Fruit fly (Drosophila melanogaster): ENCODE data around the gene Or67a.
A peak's percentile ranks its signal among the peaks of the same experiment; 100 is the strongest.

The Or67a gene

DNA sequence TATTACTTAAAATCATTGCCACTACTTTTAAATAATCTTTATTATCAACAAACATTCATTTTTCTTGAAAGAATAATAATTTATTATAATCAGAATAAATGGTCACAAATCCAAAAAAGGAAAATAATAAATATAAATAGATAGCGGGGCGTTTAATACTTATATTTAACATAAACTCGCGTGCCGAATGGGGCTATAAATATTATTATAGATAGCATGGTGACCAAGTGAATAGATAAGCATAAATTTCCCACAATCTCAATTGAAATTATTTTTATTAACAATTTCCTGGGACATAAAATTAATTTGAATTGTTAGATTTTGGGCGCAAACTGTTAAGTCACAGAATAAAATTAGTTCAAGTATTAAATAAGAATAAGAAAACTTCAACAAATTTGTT lies 22.4 kb upstream of the Or67a start:
- TF ChIP-seq CG6792 (GFP tag; optimal IDR thresholded peaks at IDR 0.05) (no peak), acj6 (GFP tag; optimal IDR thresholded peaks at IDR 0.05) (no peak), Ets96B (tag; optimal IDR thresholded peaks at IDR 0.05) (no peak), net (GFP tag; optimal IDR thresholded peaks at IDR 0.05) (no peak), Eip78C (GFP tag) (no peak), fd85E (GFP tag; optimal IDR thresholded peaks at IDR 0.05) (no peak), CG31627 (GFP tag; optimal IDR thresholded peaks at IDR 0.05) (no peak), salr (GFP tag; optimal IDR thresholded peaks at IDR 0.05) (no peak), achi (GFP tag; optimal IDR thresholded peaks at IDR 0.05) (no peak), CG3032 (tag; optimal IDR thresholded peaks at IDR 0.05) (no peak), CG11762 (GFP tag; optimal IDR thresholded peaks at IDR 0.05; ENCODE audit: insufficient read depth) (no peak), CG9139 (GFP tag; optimal IDR thresholded peaks at IDR 0.05) (no peak), cyc (GFP tag; optimal IDR thresholded peaks at IDR 0.05) (no peak), fd59A (GFP tag; optimal IDR thresholded peaks at IDR 0.05) (no peak), Sox15 (GFP tag; optimal IDR thresholded peaks at IDR 0.05) (no peak), CG10631 (GFP tag; optimal IDR thresholded peaks at IDR 0.05) (no peak), Sox102F (GFP tag; optimal IDR thresholded peaks at IDR 0.05) (no peak), topi (GFP tag; optimal IDR thresholded peaks at IDR 0.05) (no peak)

DNA sequence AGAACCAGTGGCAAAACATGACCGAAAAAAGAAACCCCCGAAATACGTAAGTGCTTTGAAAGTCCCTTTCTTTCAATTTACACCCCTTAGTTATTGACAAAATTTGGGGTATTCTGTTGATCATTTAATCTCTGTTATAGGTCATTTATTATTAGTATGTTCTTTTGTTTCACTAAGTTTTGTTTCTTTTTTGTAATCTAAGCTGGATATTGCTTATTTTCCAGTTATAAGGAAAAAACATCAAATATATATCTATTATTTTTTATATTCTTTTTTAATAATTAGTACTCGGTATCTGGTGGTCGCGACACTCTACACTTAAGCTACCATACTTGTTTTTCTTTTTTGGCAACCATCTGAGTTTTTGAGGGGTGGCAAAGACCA lies 20.2 kb upstream of the Or67a start:
- TF ChIP-seq Blimp-1 (GFP tag; optimal IDR thresholded peaks at IDR 0.05): no peak
- no peak for TF ChIP-seq CG8319 (GFP tag; optimal IDR thresholded peaks at IDR 0.05)
- TF ChIP-seq CG9139 (GFP tag; optimal IDR thresholded peaks at IDR 0.05): no peak
- no peak for TF ChIP-seq CG7368 (GFP tag; optimal IDR thresholded peaks at IDR 0.05)
- TF ChIP-seq Hr38 (GFP tag; optimal IDR thresholded peaks at IDR 0.05): no peak
- no peak for TF ChIP-seq CG10669 (GFP tag; optimal IDR thresholded peaks at IDR 0.05)
- peak; percentile 20 for TF ChIP-seq CG10631 (GFP tag; optimal IDR thresholded peaks at IDR 0.05)
- TF ChIP-seq Sox14 (GFP tag; optimal IDR thresholded peaks at IDR 0.05): no peak
- TF ChIP-seq topi (GFP tag; optimal IDR thresholded peaks at IDR 0.05): no peak
- no peak for TF ChIP-seq eg (GFP tag; IDR thresholded peaks at IDR 0.05)
- peak; percentile 44; the same call in 1 of the 2 replicates for TF ChIP-seq CG15336 (GFP tag; IDR thresholded peaks at IDR 0.05)
- peak; percentile 58 for TF ChIP-seq CG32006 (GFP tag; optimal IDR thresholded peaks at IDR 0.05)
- no peak for TF ChIP-seq dac (GFP tag; optimal IDR thresholded peaks at IDR 0.05)
- no peak for TF ChIP-seq fkh (GFP tag; optimal IDR thresholded peaks at IDR 0.05)
- TF ChIP-seq spab (GFP tag; optimal IDR thresholded peaks at IDR 0.05): no peak
- TF ChIP-seq lz (GFP tag; optimal IDR thresholded peaks at IDR 0.05): peak; percentile 66
- TF ChIP-seq Hr4 (GFP tag; optimal IDR thresholded peaks at IDR 0.05): peak; percentile 51
- TF ChIP-seq Eip75B (GFP tag; optimal IDR thresholded peaks at IDR 0.05): peak; percentile 28
- TF ChIP-seq Ets21C (GFP tag; optimal IDR thresholded peaks at IDR 0.05): no peak
- TF ChIP-seq Gug (GFP tag; IDR thresholded peaks at IDR 0.05): no peak
- no peak for TF ChIP-seq CG6854 (GFP tag; optimal IDR thresholded peaks at IDR 0.05)
- peak; percentile 63 for TF ChIP-seq Met (GFP tag; optimal IDR thresholded peaks at IDR 0.05)
- TF ChIP-seq net (GFP tag; optimal IDR thresholded peaks at IDR 0.05): peak; percentile 16
- TF ChIP-seq esn (GFP tag; optimal IDR thresholded peaks at IDR 0.05): peak; percentile 79
- TF ChIP-seq Ets96B (tag; optimal IDR thresholded peaks at IDR 0.05): peak; percentile 52
- no peak for TF ChIP-seq CG16779 (tag; optimal IDR thresholded peaks at IDR 0.05)
- no peak for TF ChIP-seq CG11762 (GFP tag; optimal IDR thresholded peaks at IDR 0.05; ENCODE audit: insufficient read depth)
- TF ChIP-seq Eip78C (GFP tag): peak; percentile 81
- TF ChIP-seq salr (GFP tag; optimal IDR thresholded peaks at IDR 0.05): no peak
- TF ChIP-seq CG6808 (GFP tag; optimal IDR thresholded peaks at IDR 0.05): no peak
- peak in 1 of 2 experiments; percentile 7 for TF ChIP-seq ss (GFP tag; optimal IDR thresholded peaks at IDR 0.05)
- peak; percentile 31 for TF ChIP-seq CG6792 (GFP tag; optimal IDR thresholded peaks at IDR 0.05)
- TF ChIP-seq vri (GFP tag; optimal IDR thresholded peaks at IDR 0.05): no peak
- TF ChIP-seq fd59A (GFP tag; optimal IDR thresholded peaks at IDR 0.05): no peak
- TF ChIP-seq Sox102F (GFP tag; optimal IDR thresholded peaks at IDR 0.05): peak; percentile 54
- TF ChIP-seq dsx (GFP tag; optimal IDR thresholded peaks at IDR 0.05; ENCODE audit: poor library complexity, severe bottlenecking): no peak
- TF ChIP-seq CG6276 (GFP tag; optimal IDR thresholded peaks at IDR 0.05): no peak
- no peak for TF ChIP-seq Eip93F (GFP tag; optimal IDR thresholded peaks at IDR 0.05)
- no peak for TF ChIP-seq pdm3 (GFP tag; optimal IDR thresholded peaks at IDR 0.05)
- TF ChIP-seq CG11294 (GFP tag; IDR thresholded peaks at IDR 0.05): no peak
- TF ChIP-seq CG34406 (GFP tag; optimal IDR thresholded peaks at IDR 0.05): peak; percentile 65
- TF ChIP-seq Hr39 (GFP tag; optimal IDR thresholded peaks at IDR 0.05): no peak

All from whole organism, prepupa.